Fruit fly (Drosophila melanogaster): ENCODE data around the gene tx.

Gene tx

dm6 chr3R:26456577-26456976 lies 16.0 kb downstream of the tx start, which contains the start of gene CG14237:
Gene CG14237, plus strand, starts transcription at chr3R:26456877.
- no peak for TF ChIP-seq zfh2 (GFP tag; optimal IDR thresholded peaks at IDR 0.05)
- no peak for TF ChIP-seq lilli (GFP tag; optimal IDR thresholded peaks at IDR 0.05)
- no peak for TF ChIP-seq CG14965 (GFP tag; optimal IDR thresholded peaks at IDR 0.05; ENCODE audit: borderline replicate concordance)
- TF ChIP-seq CG1529 (GFP tag; optimal IDR thresholded peaks at IDR 0.05) = no peak
- TF ChIP-seq ash1 (GFP tag; optimal IDR thresholded peaks at IDR 0.05) = no peak
- TF ChIP-seq CG15479 (GFP tag; optimal IDR thresholded peaks at IDR 0.05) = no peak
- no peak for TF ChIP-seq CG16815 (GFP tag; optimal IDR thresholded peaks at IDR 0.05)
- no peak for TF ChIP-seq CG4404 (GFP tag; IDR thresholded peaks at IDR 0.05)
- no peak for TF ChIP-seq CG1603 (tag; optimal IDR thresholded peaks at IDR 0.05)
- no peak for TF ChIP-seq jumu (GFP tag; optimal IDR thresholded peaks at IDR 0.05)
- TF ChIP-seq bsh (GFP tag; optimal IDR thresholded peaks at IDR 0.05) = no peak
- TF ChIP-seq Nf-YA (GFP tag; IDR thresholded peaks at IDR 0.05) = no peak
- TF ChIP-seq dan (GFP tag; IDR thresholded peaks at IDR 0.05) = no peak
- TF ChIP-seq CG8281 (tag; optimal IDR thresholded peaks at IDR 0.05) = no peak
- TF ChIP-seq schlank (tag; optimal IDR thresholded peaks at IDR 0.05) = no peak
- no peak for TF ChIP-seq Xrp1 (GFP tag; IDR thresholded peaks at IDR 0.05)
- no peak for TF ChIP-seq Taf1 (GFP tag; IDR thresholded peaks at IDR 0.05)
- no peak for TF ChIP-seq CG14050 (GFP tag; IDR thresholded peaks at IDR 0.05)
- no peak for TF ChIP-seq CG6765 (GFP tag; optimal IDR thresholded peaks at IDR 0.05)

dm6 chr3R:26457949-26458348 lies 17.4 kb downstream of the tx start, which contains the start of gene CG14238:
Gene CG14238, plus strand, starts transcription at chr3R:26458249.
- no peak for TF ChIP-seq amos (GFP tag; IDR thresholded peaks at IDR 0.05; ENCODE audit: partially characterized antibody)
- TF ChIP-seq sd (tag; optimal IDR thresholded peaks at IDR 0.05) = no peak
- TF ChIP-seq CG15696 (tag; optimal IDR thresholded peaks at IDR 0.05) = no peak
- no peak for TF ChIP-seq zf30C (GFP tag; optimal IDR thresholded peaks at IDR 0.05)
- no peak for TF ChIP-seq Xbp1 (GFP tag; optimal IDR thresholded peaks at IDR 0.05)
- TF ChIP-seq CG17359 (tag; optimal IDR thresholded peaks at IDR 0.05) = no peak
- no peak for TF ChIP-seq CG8281 (tag; optimal IDR thresholded peaks at IDR 0.05)
- no peak for TF ChIP-seq CG10267 (tag; optimal IDR thresholded peaks at IDR 0.05)
- TF ChIP-seq CG2202 (tag; optimal IDR thresholded peaks at IDR 0.05) = no peak
- TF ChIP-seq Mrtf (GFP tag; IDR thresholded peaks at IDR 0.05) = no peak

- TF ChIP-seq Pdp1 (GFP tag; optimal IDR thresholded peaks at IDR 0.05) = peak in 1 of 2 experiments; percentile 87
- TF ChIP-seq hkb (optimal IDR thresholded peaks at IDR 0.05) = no peak
- TF ChIP-seq hkb (GFP tag; IDR thresholded peaks at IDR 0.05) = peak; percentile 74
- peak; percentile 77 for TF ChIP-seq CG13296 (GFP tag; optimal IDR thresholded peaks at IDR 0.05)
- no peak for TF ChIP-seq CG1529 (GFP tag; optimal IDR thresholded peaks at IDR 0.05)
- TF ChIP-seq CG32767 (GFP tag; IDR thresholded peaks at IDR 0.05) = peak; percentile 47; the same call in 1 of the 2 replicates
- peak; percentile 43 for TF ChIP-seq grau (tag; optimal IDR thresholded peaks at IDR 0.05)
- TF ChIP-seq crol (GFP tag; IDR thresholded peaks at IDR 0.05) = peak; percentile 94
- peak; percentile 7 for TF ChIP-seq tap (tag; optimal IDR thresholded peaks at IDR 0.05)
- no peak for TF ChIP-seq Kr (GFP tag; optimal IDR thresholded peaks at IDR 0.05)
- TF ChIP-seq CG18764 (GFP tag; optimal IDR thresholded peaks at IDR 0.05) = no peak
- TF ChIP-seq stc (GFP tag; IDR thresholded peaks at IDR 0.05) = peak; percentile 53; the same call in 1 of the 2 replicates
- TF ChIP-seq ken (GFP tag; IDR thresholded peaks at IDR 0.05) = no peak
- peak; percentile 76 for TF ChIP-seq Atf6 (GFP tag; IDR thresholded peaks at IDR 0.05)
- TF ChIP-seq CG18011 (GFP tag; optimal IDR thresholded peaks at IDR 0.05) = peak; percentile 11
- no peak for TF ChIP-seq CG2199 (GFP tag; IDR thresholded peaks at IDR 0.05)
- no peak for TF ChIP-seq gcm (GFP tag; optimal IDR thresholded peaks at IDR 0.05)
- peak; percentile 94 for TF ChIP-seq E2f2 (GFP tag; IDR thresholded peaks at IDR 0.05)
- TF ChIP-seq CG9609 (GFP tag; optimal IDR thresholded peaks at IDR 0.05) = no peak
- TF ChIP-seq CG12942 (GFP tag; optimal IDR thresholded peaks at IDR 0.05) = no peak
- TF ChIP-seq dysf (GFP tag; IDR thresholded peaks at IDR 0.05) = peak; percentile 43; the same call in 1 of the 3 replicates
- TF ChIP-seq sens-2 (GFP tag; IDR thresholded peaks at IDR 0.05) = peak; percentile 45; the same call in 1 of the 2 replicates
Measured at dm6 chr3R:26461226-26461805, 20.7 kb downstream of the tx start, which contains the start of gene CG5455. Gene CG5455, plus strand, starts transcription at chr3R:26461527.
